Fruit fly (Drosophila melanogaster): ENCODE measurements around the gene CG18731.

Gene CG18731

DNA sequence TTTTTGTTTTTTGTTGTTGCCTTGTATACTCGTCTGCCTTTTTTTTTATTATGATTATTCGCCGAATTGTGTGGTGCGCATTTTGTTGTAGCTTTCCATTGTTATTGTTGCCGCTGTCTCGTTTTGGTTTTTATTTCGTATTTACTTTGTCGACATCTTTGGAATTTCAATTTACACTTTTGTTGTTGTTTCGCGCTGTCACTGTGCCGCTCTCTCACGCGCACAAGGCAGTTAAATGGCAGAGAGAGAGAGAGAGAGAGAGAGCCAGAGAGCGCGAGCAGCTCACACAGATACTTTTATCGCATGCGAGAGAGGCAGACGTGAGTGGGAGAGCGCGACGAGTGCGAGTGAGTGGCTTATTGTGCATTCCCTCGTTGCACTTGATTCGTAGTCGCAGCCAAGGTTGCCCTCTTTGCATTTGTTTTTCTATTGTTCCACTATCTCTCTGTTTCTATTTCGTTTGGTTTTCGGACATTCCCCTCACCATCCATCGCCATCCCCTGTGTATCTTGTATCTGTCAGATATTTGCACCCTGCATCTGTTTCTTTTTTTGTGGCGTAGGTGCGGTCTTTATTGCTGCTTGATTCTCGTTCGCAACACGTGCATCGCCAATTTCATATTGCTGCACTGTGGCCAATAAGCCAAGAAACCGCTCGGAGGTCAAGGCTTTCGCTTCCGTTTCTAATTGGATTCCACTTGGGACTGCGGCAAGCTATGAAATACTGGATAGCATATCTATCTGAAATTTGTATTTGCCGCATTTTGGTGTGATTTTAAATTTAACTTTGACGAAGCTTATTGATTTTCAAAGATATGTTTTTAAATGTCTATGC is 49.8 kb downstream of the CG18731 start (continued):
- TF ChIP-seq nom (GFP tag; optimal IDR thresholded peaks at IDR 0.05) (peak; percentile 23), cato (GFP tag; optimal IDR thresholded peaks at IDR 0.05; ENCODE audit: borderline replicate concordance) (no peak), Blimp-1 (GFP tag; optimal IDR thresholded peaks at IDR 0.05) (no peak), CG11696 (GFP tag; IDR thresholded peaks at IDR 0.05) (0 out of 2 replicates have a peak, but pooled peaks have one; percentile 21), Vsx1 (GFP tag; optimal IDR thresholded peaks at IDR 0.05) (no peak), fd64A (GFP tag; optimal IDR thresholded peaks at IDR 0.05) (peak; percentile 25), insv (GFP tag; optimal IDR thresholded peaks at IDR 0.05) (peak; percentile 44 to 91), CG33557 (GFP tag; optimal IDR thresholded peaks at IDR 0.05) (peak; percentile 43), hkb (optimal IDR thresholded peaks at IDR 0.05) (no peak), hkb (GFP tag; IDR thresholded peaks at IDR 0.05) (no peak), CG13287 (GFP tag; IDR thresholded peaks at IDR 0.05; ENCODE audit: partially characterized antibody) (peak; percentile 50; the same call in 1 of the 2 replicates), CG15601 (tag; optimal IDR thresholded peaks at IDR 0.05) (peak; percentile 25), bsh (GFP tag; optimal IDR thresholded peaks at IDR 0.05) (peak in 1 of 2 experiments; percentile 9), GATAe (GFP tag; conservative IDR thresholded peaks at IDR 0.05) (no peak), abd-A (tag; optimal IDR thresholded peaks at IDR 0.05) (peak; percentile 76), D (optimal IDR thresholded peaks at IDR 0.05) (peak; percentile 87), D (GFP tag; optimal IDR thresholded peaks at IDR 0.05) (no peak), H15 (GFP tag; IDR thresholded peaks at IDR 0.05) (no peak), CG34422 (GFP tag; IDR thresholded peaks at IDR 0.05) (no peak), CG6689 (GFP tag; IDR thresholded peaks at IDR 0.05) (no peak)

All from whole organism, embryonic.